Worm (Caenorhabditis elegans) whole organism, young adult: ENCODE data around the gene ZK353.3.

Source experiments
- F22D6.2 ChIP-seq: sonication (generic microtip); optimal IDR thresholded peaks from 2 replicates; lab custom pipeline; 2016; ENCODE audit warnings: mild to moderate bottlenecking, missing genetic modification characterization, missing compliant biosample characterization
- dox-1 ChIP-seq: fragments of 200-800 bp; sonication (Bioruptor generic); IDR thresholded peaks from 2 replicates; pipeline ENCODE4 v1.3.6; 2022; ENCODE audit warnings: missing genetic modification reagents, missing genetic modification characterization, missing compliant biosample characterization
- egl-18 ChIP-seq: fragments of 200-800 bp; sonication (Bioruptor generic); IDR thresholded peaks from 2 replicates; pipeline ENCODE4 v1.3.6; 2022; ENCODE audit warnings: missing genetic modification reagents, missing genetic modification characterization, missing compliant biosample characterization
- egl-44 ChIP-seq: fragments of 200-800 bp; sonication (Bioruptor generic); IDR thresholded peaks from 2 replicates; pipeline ENCODE4 v1.3.6; 2022; ENCODE audit warnings: missing genetic modification reagents, missing genetic modification characterization, missing compliant biosample characterization
- ets-4 ChIP-seq: fragments of 200-800 bp; sonication (Bioruptor generic); optimal IDR thresholded peaks from 2 replicates; lab custom pipeline; 2018; ENCODE audit warnings: mild to moderate bottlenecking, missing genetic modification characterization, missing compliant biosample characterization
- hrde-1 ChIP-seq: sonication (generic microtip); optimal IDR thresholded peaks from 2 replicates; lab custom pipeline; 2016; ENCODE audit warnings: missing genetic modification characterization, mild to moderate bottlenecking, missing compliant biosample characterization, moderate library complexity, missing genotype, missing genetic modification reagents, borderline replicate concordance
- lsl-1 ChIP-seq: fragments of 200-800 bp; sonication (Bioruptor generic); optimal IDR thresholded peaks from 2 replicates; lab custom pipeline; 2018; ENCODE audit warnings: mild to moderate bottlenecking, missing genetic modification characterization, moderate library complexity, missing compliant biosample characterization
- unc-62 ChIP-seq: fragments of 150-350 bp; optimal IDR thresholded peaks from 2 replicates; lab custom pipeline; 2014; ENCODE audit warnings: missing biosample characterization, missing genetic modification reagents, missing genetic modification characterization
- ztf-26 ChIP-seq: sonication (generic microtip); optimal IDR thresholded peaks from 2 replicates; lab custom pipeline; 2017; ENCODE audit warnings: missing genetic modification characterization, missing compliant biosample characterization
- ztf-28 ChIP-seq: fragments of 200-800 bp; sonication (Bioruptor generic); IDR thresholded peaks from 2 replicates; pipeline ENCODE4 v1.3.6; 2022; ENCODE audit warnings: missing genetic modification reagents, missing genetic modification characterization, missing compliant biosample characterization

DNA sequence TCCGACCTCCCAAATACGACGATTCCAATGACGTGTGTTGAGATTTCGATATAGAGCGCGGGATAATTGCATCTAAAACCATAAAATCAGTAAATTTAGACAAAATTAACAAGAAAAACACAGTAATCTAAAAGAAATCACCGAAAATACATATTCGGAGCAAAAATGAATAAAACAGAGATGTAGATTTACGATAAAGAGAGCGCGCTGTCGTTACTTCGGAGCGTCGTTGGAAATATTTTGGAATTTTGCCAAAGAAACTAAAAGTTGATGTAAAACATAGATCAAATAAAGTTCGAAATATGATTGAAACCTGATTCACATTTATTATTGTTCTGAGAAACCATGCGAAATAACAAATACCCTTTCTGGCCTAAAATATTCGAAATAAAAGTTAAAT, 36.4 kb downstream of the ZK353.3 start, which contains the start of gene ZK1236.5:
- TF ChIP-seq ztf-28 (GFP tag; lab: Robert Waterston, UW) (no peak), ets-4 (GFP tag; lab: Kevin White, UChicago) (no peak), egl-18 (GFP tag; lab: Robert Waterston, UW) (no peak), egl-44 (no peak), F22D6.2 (no peak), lsl-1 (GFP tag; lab: Kevin White, UChicago) (no peak), dox-1 (GFP tag; lab: Robert Waterston, UW) (no peak), unc-62 (GFP tag; lab: Kevin White, UChicago) (no peak), hrde-1 (tag; lab: Kevin White, UChicago) (no peak), ztf-26 (no peak)
